Worm (Caenorhabditis elegans) whole organism, early embryonic: Measurements from ENCODE around the gene cysl-2.

Source experiments
- B0310.2 ChIP-seq: sonication (generic microtip); optimal IDR thresholded peaks from 2 replicates; lab custom pipeline; 2016; ENCODE audit warnings: mild to moderate bottlenecking, missing genetic modification characterization, missing compliant biosample characterization
- F13C5.2 ChIP-seq: sonication (generic microtip); optimal IDR thresholded peaks from 2 replicates; lab custom pipeline; 2017; ENCODE audit warnings: mild to moderate bottlenecking, missing genetic modification characterization, inconsistent platforms, missing compliant biosample characterization
- aly-1 ChIP-seq: sonication (generic microtip); optimal IDR thresholded peaks from 2 replicates; lab custom pipeline; 2016; ENCODE audit warnings: missing genetic modification characterization, missing compliant biosample characterization
- ama-1 ChIP-seq: fragments of 150-350 bp; optimal IDR thresholded peaks from 2 replicates; lab custom pipeline; 2014
- ceh-13 ChIP-seq: fragments of 200-800 bp; sonication (Bioruptor generic); optimal IDR thresholded peaks from 2 replicates; lab custom pipeline; 2018; ENCODE audit warnings: mild to moderate bottlenecking, missing genetic modification characterization, missing compliant biosample characterization
- ceh-36 ChIP-seq: sonication (generic microtip); optimal IDR thresholded peaks from 2 replicates; lab custom pipeline; 2016; ENCODE audit warnings: missing genetic modification characterization, inconsistent platforms, missing compliant biosample characterization
- ets-7 ChIP-seq: sonication (generic microtip); optimal IDR thresholded peaks from 2 replicates; lab custom pipeline; 2016; ENCODE audit warnings: missing genotype, missing genetic modification characterization, missing compliant biosample characterization
- flt-1 ChIP-seq: fragments of 200-800 bp; sonication (Bioruptor generic); IDR thresholded peaks from 2 replicates; pipeline ENCODE4 v1.3.6; 2022; ENCODE audit warnings: missing genetic modification characterization, missing compliant biosample characterization
- hmbx-1 ChIP-seq: sonication (generic microtip); optimal IDR thresholded peaks from 2 replicates; lab custom pipeline; 2016; ENCODE audit warnings: mild to moderate bottlenecking, missing genetic modification characterization, missing compliant biosample characterization
- hmg-4 ChIP-seq: fragments of 200-800 bp; sonication (Bioruptor generic); optimal IDR thresholded peaks from 2 replicates; lab custom pipeline; 2018; ENCODE audit warnings: mild to moderate bottlenecking, missing genetic modification characterization, missing compliant biosample characterization
- hnd-1 ChIP-seq: sonication (generic microtip); optimal IDR thresholded peaks from 2 replicates; lab custom pipeline; 2016; ENCODE audit warnings: missing genetic modification characterization, missing compliant biosample characterization
- pes-1 ChIP-seq: fragments of 200-800 bp; sonication (Bioruptor generic); IDR thresholded peaks from 2 replicates; pipeline ENCODE4 v1.3.6; 2022; ENCODE audit warnings: missing genetic modification reagents, missing genetic modification characterization, missing compliant biosample characterization
- scrt-1 ChIP-seq: fragments of 200-800 bp; sonication (Bioruptor generic); IDR thresholded peaks from 2 replicates; pipeline ENCODE4 v1.3.6; 2022; ENCODE audit warnings: missing genetic modification characterization, missing compliant biosample characterization
- sea-1 ChIP-seq: fragments of 200-800 bp; sonication (Bioruptor generic); conservative IDR thresholded peaks from 2 replicates; pipeline ENCODE4 v1.3.6; 2022; ENCODE audit warnings: missing genetic modification characterization, missing compliant biosample characterization
- tbx-11 ChIP-seq: fragments of 200-800 bp; sonication (Bioruptor generic); IDR thresholded peaks from 2 replicates; pipeline ENCODE4 v1.3.6; 2022; ENCODE audit warnings: missing genetic modification characterization, missing compliant biosample characterization
- tbx-37 ChIP-seq: fragments of 200-800 bp; sonication (Bioruptor generic); conservative IDR thresholded peaks from 2 replicates; pipeline ENCODE4 v1.3.6; 2022; ENCODE audit warnings: missing genetic modification reagents, missing genetic modification characterization, missing compliant biosample characterization
- tra-4 ChIP-seq: sonication (generic microtip); optimal IDR thresholded peaks from 2 replicates; lab custom pipeline; 2017; ENCODE audit warnings: missing genetic modification characterization, missing compliant biosample characterization

Gene cysl-2

ce11 chrII:14496809-14497208 lies 2.6 kb upstream of the cysl-2 start:
- TF ChIP-seq hnd-1 (tag; lab: Kevin White, UChicago) = peak; percentile 95
- peak; percentile 98 for TF ChIP-seq hmg-4 (GFP tag; lab: Kevin White, UChicago)
- TF ChIP-seq ama-1 = no peak
- TF ChIP-seq B0310.2 (tag; lab: Kevin White, UChicago) = peak; percentile 84
- peak; percentile 92 for TF ChIP-seq sea-1 (GFP tag; lab: Robert Waterston, UW)
- peak; percentile 93 for TF ChIP-seq pes-1 (GFP tag; lab: Robert Waterston, UW)
- peak; percentile 91 for TF ChIP-seq flt-1 (GFP tag; lab: Robert Waterston, UW)
- TF ChIP-seq tbx-37 = peak; percentile 48; the same call in 1 of the 2 replicates
- TF ChIP-seq ets-7 (tag; lab: Kevin White, UChicago) = peak; percentile 80
- peak; percentile 97 for TF ChIP-seq aly-1 (tag; lab: Kevin White, UChicago)
- TF ChIP-seq ceh-36 (tag; lab: Kevin White, UChicago) = peak; percentile 93
- TF ChIP-seq hmbx-1 (tag; lab: Kevin White, UChicago) = peak; percentile 87
- peak; percentile 89 for TF ChIP-seq ceh-13 (GFP tag; lab: Kevin White, UChicago)
- peak; percentile 90 for TF ChIP-seq tbx-11 (GFP tag; lab: Robert Waterston, UW)
- TF ChIP-seq tra-4 (tag; lab: Kevin White, UChicago) = peak; percentile 86
- TF ChIP-seq scrt-1 (GFP tag; lab: Robert Waterston, UW) = peak; percentile 91
- peak; percentile 90 for TF ChIP-seq F13C5.2

ce11 chrII:14495341-14495740 lies 1.1 kb upstream of the cysl-2 start:
- no peak for TF ChIP-seq ceh-36 (tag; lab: Kevin White, UChicago)
- TF ChIP-seq tra-4 (tag; lab: Kevin White, UChicago) = no peak

DNA sequence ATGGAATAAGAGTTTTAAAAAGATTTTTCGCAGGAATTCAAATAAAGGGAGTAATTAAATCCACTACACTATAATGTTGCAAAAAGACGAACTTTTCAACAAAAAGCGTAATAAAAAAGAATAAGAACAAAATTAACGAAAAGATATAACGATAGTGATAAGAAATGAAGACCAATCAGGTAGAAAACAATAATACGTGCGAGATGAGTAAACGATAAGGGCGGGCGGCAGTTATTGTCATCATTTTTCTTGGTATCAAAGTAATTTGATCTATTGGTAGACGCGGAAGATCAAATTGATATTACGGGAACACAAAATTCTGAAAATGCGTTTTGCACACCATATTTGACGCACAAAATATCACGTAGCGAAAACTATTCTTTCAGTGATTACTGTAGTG lies 213 bp upstream of the cysl-2 start:
- TF ChIP-seq aly-1 (tag; lab: Kevin White, UChicago) (no peak), flt-1 (GFP tag; lab: Robert Waterston, UW) (no peak), F13C5.2 (no peak), B0310.2 (tag; lab: Kevin White, UChicago) (no peak), pes-1 (GFP tag; lab: Robert Waterston, UW) (no peak), tbx-37 (no peak), hmbx-1 (tag; lab: Kevin White, UChicago) (no peak), tra-4 (tag; lab: Kevin White, UChicago) (no peak), ceh-36 (tag; lab: Kevin White, UChicago) (no peak), hnd-1 (tag; lab: Kevin White, UChicago) (no peak), hmg-4 (GFP tag; lab: Kevin White, UChicago) (no peak), scrt-1 (GFP tag; lab: Robert Waterston, UW) (no peak), ceh-13 (GFP tag; lab: Kevin White, UChicago) (no peak), sea-1 (GFP tag; lab: Robert Waterston, UW) (no peak), ama-1 (no peak), ets-7 (tag; lab: Kevin White, UChicago) (no peak), tbx-11 (GFP tag; lab: Robert Waterston, UW) (no peak)

ce11 chrII:14494014-14494413 lies 237 bp downstream of the cysl-2 start:
- TF ChIP-seq tra-4 (tag; lab: Kevin White, UChicago) (no peak), ets-7 (tag; lab: Kevin White, UChicago) (no peak), tbx-37 (no peak), aly-1 (tag; lab: Kevin White, UChicago) (no peak), scrt-1 (GFP tag; lab: Robert Waterston, UW) (no peak), hmbx-1 (tag; lab: Kevin White, UChicago) (no peak), F13C5.2 (no peak), ceh-13 (GFP tag; lab: Kevin White, UChicago) (no peak), hnd-1 (tag; lab: Kevin White, UChicago) (no peak), ceh-36 (tag; lab: Kevin White, UChicago) (no peak), hmg-4 (GFP tag; lab: Kevin White, UChicago) (no peak), flt-1 (GFP tag; lab: Robert Waterston, UW) (no peak), ama-1 (no peak), pes-1 (GFP tag; lab: Robert Waterston, UW) (no peak), tbx-11 (GFP tag; lab: Robert Waterston, UW) (no peak), sea-1 (GFP tag; lab: Robert Waterston, UW) (no peak), B0310.2 (tag; lab: Kevin White, UChicago) (no peak)

- no peak for TF ChIP-seq ceh-13 (GFP tag; lab: Kevin White, UChicago)
- TF ChIP-seq flt-1 (GFP tag; lab: Robert Waterston, UW) = no peak
Observed at ce11 chrII:14492592-14493196, 1.6 kb downstream of the cysl-2 start.

ce11 chrII:14489407-14489806 lies 4.8 kb downstream of the cysl-2 start, which contains the start of gene vnut-1:
Gene vnut-1 (plus strand): TSS chrII:14489802.
- TF ChIP-seq ceh-13 (GFP tag; lab: Kevin White, UChicago) = no peak
- no peak for TF ChIP-seq sea-1 (GFP tag; lab: Robert Waterston, UW)
- TF ChIP-seq flt-1 (GFP tag; lab: Robert Waterston, UW) = no peak
- TF ChIP-seq pes-1 (GFP tag; lab: Robert Waterston, UW) = no peak
- no peak for TF ChIP-seq tbx-11 (GFP tag; lab: Robert Waterston, UW)
- no peak for TF ChIP-seq ets-7 (tag; lab: Kevin White, UChicago)
- no peak for TF ChIP-seq F13C5.2
- no peak for TF ChIP-seq hmg-4 (GFP tag; lab: Kevin White, UChicago)
- TF ChIP-seq tbx-37 = no peak
- no peak for TF ChIP-seq tra-4 (tag; lab: Kevin White, UChicago)
- TF ChIP-seq hnd-1 (tag; lab: Kevin White, UChicago) = no peak
- no peak for TF ChIP-seq B0310.2 (tag; lab: Kevin White, UChicago)

DNA sequence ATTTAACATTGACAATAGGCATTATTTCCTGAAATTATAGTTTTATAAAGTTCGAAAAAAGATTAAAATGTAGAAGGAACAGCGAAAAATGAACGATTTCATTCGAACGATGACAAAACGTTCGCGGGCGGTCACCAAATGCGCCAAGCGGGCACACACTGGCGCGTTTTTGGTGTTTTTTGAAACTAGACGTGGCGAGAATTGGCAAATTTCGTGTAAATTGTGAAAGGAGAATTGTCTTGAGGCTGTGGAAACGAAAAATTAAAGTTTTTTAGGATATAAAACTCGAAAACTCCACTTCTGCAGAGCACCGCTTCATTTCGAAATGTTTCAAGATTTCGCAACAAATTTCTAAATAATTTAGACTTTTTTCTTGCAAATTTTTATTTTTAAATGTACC lies 5.6 kb downstream of the cysl-2 start, which contains the start of gene usp-14:
Gene usp-14 (minus strand): TSS at position 28 of the 400 bp plus-strand sequence.
- TF ChIP-seq ceh-36 (tag; lab: Kevin White, UChicago) = no peak
- TF ChIP-seq hnd-1 (tag; lab: Kevin White, UChicago) = no peak
- TF ChIP-seq tbx-11 (GFP tag; lab: Robert Waterston, UW) = no peak
